Worm (Caenorhabditis elegans): ENCODE measurements around the gene lys-6.

DNA sequence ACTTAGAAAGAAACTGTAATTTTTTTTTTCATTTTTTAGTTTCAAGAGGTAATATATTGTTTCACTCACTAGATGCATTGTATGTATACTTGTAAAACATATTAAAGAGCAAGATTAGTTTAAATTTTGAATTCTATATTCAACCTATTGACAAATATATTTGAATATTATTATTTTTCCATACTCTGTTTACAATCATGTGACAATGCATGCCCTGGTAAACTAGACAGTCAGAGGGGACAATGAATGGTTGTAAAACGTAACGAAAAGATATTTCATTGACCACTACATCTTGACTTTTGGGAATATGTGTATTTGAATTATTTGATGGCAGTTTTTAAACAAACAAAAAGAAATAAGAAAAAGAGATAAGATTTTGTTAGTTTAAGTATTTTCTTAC, 5.4 kb downstream of the lys-6 start:
- TF ChIP-seq flt-1 (GFP tag; IDR thresholded peaks at IDR 0.05) (no peak), klf-2 (GFP tag; conservative IDR thresholded peaks at IDR 0.05) (no peak), ref-1 (GFP tag; conservative IDR thresholded peaks at IDR 0.05) (no peak), tab-1 (GFP tag; IDR thresholded peaks at IDR 0.05) (no peak), ztf-23 (GFP tag; IDR thresholded peaks at IDR 0.05) (no peak), T22C8.4 (GFP tag; IDR thresholded peaks at IDR 0.05) (no peak), cog-1 (tag; optimal IDR thresholded peaks at IDR 0.05) (no peak), ztf-29 (GFP tag; IDR thresholded peaks at IDR 0.05) (no peak), med-1 (GFP tag; optimal IDR thresholded peaks at IDR 0.05; ENCODE audit: insufficient read depth) (no peak)

All from whole organism, midembryonic.